Fruit fly (Drosophila melanogaster) whole organism, embryonic: ENCODE measurements around the gene east.
A peak's percentile ranks its signal among the peaks of the same experiment; 100 is the strongest.

Experiments used
- Atf-2 ChIP-seq: fragments of 200-800 bp; sonication (Bioruptor generic); optimal IDR thresholded peaks from 2 replicates; lab custom pipeline; 2016; ENCODE audit warnings: missing biosample characterization, missing genetic modification characterization
- BtbVII ChIP-seq: fragments of 200-800 bp; sonication (Bioruptor generic); optimal IDR thresholded peaks from 3 replicates; lab custom pipeline; 2017; ENCODE audit warnings: missing biosample characterization, mild to moderate bottlenecking, missing genetic modification characterization
- CG10209 ChIP-seq: fragments of 200-800 bp; sonication (Bioruptor generic); optimal IDR thresholded peaks from 3 replicates; lab custom pipeline; 2017; ENCODE audit warnings: missing biosample characterization, mild to moderate bottlenecking, missing genetic modification characterization, missing genetic modification reagents
- CG10654 ChIP-seq: fragments of 200-800 bp; sonication (Bioruptor generic); optimal IDR thresholded peaks from 2 replicates; lab custom pipeline; 2016; ENCODE audit warnings: missing biosample characterization, missing genetic modification characterization
- CG12071 ChIP-seq: fragments of 200-800 bp; sonication (Bioruptor generic); optimal IDR thresholded peaks from 3 replicates; lab custom pipeline; 2018; ENCODE audit warnings: missing biosample characterization, mild to moderate bottlenecking, missing genetic modification characterization
- CG13894 ChIP-seq: fragments of 200-800 bp; sonication (Bioruptor generic); optimal IDR thresholded peaks from 3 replicates; lab custom pipeline; 2018; ENCODE audit warnings: missing biosample characterization, mild to moderate bottlenecking, missing genetic modification characterization, moderate library complexity
- CG14860 ChIP-seq: fragments of 200-800 bp; sonication (Bioruptor generic); IDR thresholded peaks from 3 replicates; pipeline ENCODE4 v1.3.6; 2022; ENCODE audit warnings: missing biosample characterization, missing genetic modification characterization; ENCODE audit not compliant: partially characterized antibody
- CG17328 ChIP-seq: fragments of 200-800 bp; sonication (Bioruptor generic); IDR thresholded peaks from 2 replicates; pipeline ENCODE4 v1.3.6; 2022; ENCODE audit warnings: missing biosample characterization, missing genetic modification characterization
- CG1792 ChIP-seq: fragments of 200-800 bp; sonication (Bioruptor generic); optimal IDR thresholded peaks from 2 replicates; lab custom pipeline; 2016; ENCODE audit warnings: missing biosample characterization, missing genetic modification characterization
- CG18599 ChIP-seq: fragments of 200-800 bp; sonication (Bioruptor generic); optimal IDR thresholded peaks from 3 replicates; lab custom pipeline; 2017; ENCODE audit warnings: missing biosample characterization, missing genetic modification characterization, mild to moderate bottlenecking, moderate library complexity, missing genetic modification reagents
- CG31224 ChIP-seq: fragments of 200-800 bp; sonication (Bioruptor generic); IDR thresholded peaks from 2 replicates; pipeline ENCODE4 v1.3.6; 2022; ENCODE audit warnings: missing biosample characterization, missing genetic modification characterization
- CG32772 ChIP-seq: fragments of 200-800 bp; sonication (Bioruptor generic); IDR thresholded peaks from 2 replicates; pipeline ENCODE4 v1.3.6; 2022; ENCODE audit warnings: missing biosample characterization, missing genetic modification characterization
- CG3281 ChIP-seq: fragments of 200-800 bp; sonication (Bioruptor generic); optimal IDR thresholded peaks from 3 replicates; lab custom pipeline; 2017; ENCODE audit warnings: missing biosample characterization, mild to moderate bottlenecking, missing genetic modification characterization
- CG34422 ChIP-seq: fragments of 200-800 bp; sonication (Bioruptor generic); IDR thresholded peaks from 3 replicates; pipeline ENCODE4 v1.3.6; 2022; ENCODE audit warnings: missing biosample characterization, missing genetic modification characterization
- CG6683 ChIP-seq: fragments of 200-800 bp; sonication (Bioruptor generic); optimal IDR thresholded peaks from 2 replicates; lab custom pipeline; 2017; ENCODE audit warnings: missing biosample characterization, mild to moderate bottlenecking, missing genetic modification characterization, missing genetic modification reagents
- CG6854 ChIP-seq: fragments of 200-800 bp; sonication (Bioruptor generic); optimal IDR thresholded peaks from 3 replicates; lab custom pipeline; 2017; ENCODE audit warnings: missing biosample characterization, mild to moderate bottlenecking, missing genetic modification characterization
- CG7556 ChIP-seq: fragments of 200-800 bp; sonication (Bioruptor generic); optimal IDR thresholded peaks from 2 replicates; lab custom pipeline; 2017; ENCODE audit warnings: missing biosample characterization, mild to moderate bottlenecking, missing genetic modification characterization
- CG7839 ChIP-seq: fragments of 200-800 bp; sonication (Bioruptor generic); optimal IDR thresholded peaks from 3 replicates; lab custom pipeline; 2018; ENCODE audit warnings: missing biosample characterization, mild to moderate bottlenecking, missing genetic modification characterization, moderate library complexity
- CG8089 ChIP-seq: fragments of 200-800 bp; sonication (Bioruptor generic); optimal IDR thresholded peaks from 3 replicates; lab custom pipeline; 2016; ENCODE audit warnings: missing biosample characterization, missing genetic modification characterization
- CTCF ChIP-seq: fragments of 200-800 bp; sonication (Bioruptor generic); optimal IDR thresholded peaks from 2 replicates; lab custom pipeline; 2017; ENCODE audit warnings: missing biosample characterization, mild to moderate bottlenecking, missing genetic modification characterization, moderate library complexity
- D ChIP-seq, 2 experiments: fragments of 200-800 bp in 1 of 2; fragments of >200 bp in 1 of 2; sonication (Bioruptor generic) in 1 of 2; optimal IDR thresholded peaks; 2 replicates in 1 of 2; 3 replicates in 1 of 2; lab custom pipeline; 2017; ENCODE audit warnings: mild to moderate bottlenecking in 1 of 2, missing biosample characterization in 1 of 2, missing genetic modification characterization in 1 of 2, missing genetic modification reagents in 1 of 2
- Dp ChIP-seq: fragments of 200-800 bp; sonication (Bioruptor generic); optimal IDR thresholded peaks from 2 replicates; lab custom pipeline; 2018; ENCODE audit warnings: missing biosample characterization, mild to moderate bottlenecking, missing genetic modification characterization, moderate library complexity
- Ets65A ChIP-seq: fragments of 200-800 bp; sonication (Bioruptor generic); peaks from one replicate; lab custom pipeline; 2016; ENCODE audit warnings: missing biosample characterization, missing genetic modification characterization
- H2.0 ChIP-seq: fragments of 200-800 bp; sonication (Bioruptor generic); IDR thresholded peaks from 2 replicates; pipeline ENCODE4 v1.3.6; 2022; ENCODE audit warnings: missing biosample characterization, missing genetic modification characterization
- Hand ChIP-seq: fragments of 200-800 bp; sonication (Bioruptor generic); optimal IDR thresholded peaks from 2 replicates; lab custom pipeline; 2017; ENCODE audit warnings: mild to moderate bottlenecking, missing biosample characterization, missing genetic modification reagents, missing genetic modification characterization
- Hey ChIP-seq: fragments of 200-800 bp; sonication (Bioruptor generic); optimal IDR thresholded peaks from 3 replicates; lab custom pipeline; 2018; ENCODE audit warnings: missing biosample characterization, mild to moderate bottlenecking, missing genetic modification characterization
- HmgZ ChIP-seq: fragments of 200-800 bp; sonication (Bioruptor generic); optimal IDR thresholded peaks from 2 replicates; lab custom pipeline; 2018; ENCODE audit warnings: missing biosample characterization, mild to moderate bottlenecking, missing genetic modification characterization
- Kr ChIP-seq: fragments of 200-800 bp; sonication (Bioruptor generic); optimal IDR thresholded peaks from 2 replicates; lab custom pipeline; 2017; ENCODE audit warnings: missing biosample characterization, mild to moderate bottlenecking, missing genetic modification characterization
- Myb ChIP-seq: fragments of 200-800 bp; sonication (Bioruptor generic); optimal IDR thresholded peaks from 2 replicates; lab custom pipeline; 2016; ENCODE audit warnings: missing biosample characterization, missing genetic modification characterization
- NFAT ChIP-seq: fragments of 200-800 bp; sonication (Bioruptor generic); IDR thresholded peaks from 2 replicates; pipeline ENCODE4 v1.3.6; 2022; ENCODE audit warnings: missing biosample characterization, missing genetic modification characterization
- Ravus ChIP-seq: fragments of 200-800 bp; sonication (Bioruptor generic); IDR thresholded peaks from 2 replicates; pipeline ENCODE4 v1.3.6; 2022; ENCODE audit warnings: missing biosample characterization, missing genetic modification characterization
- Sox100B ChIP-seq: fragments of 200-800 bp; sonication (Bioruptor generic); optimal IDR thresholded peaks from 3 replicates; lab custom pipeline; 2018; ENCODE audit warnings: missing biosample characterization, mild to moderate bottlenecking, missing genetic modification characterization
- amos ChIP-seq: fragments of 200-800 bp; sonication (Bioruptor generic); IDR thresholded peaks from 2 replicates; pipeline ENCODE4 v1.3.6; 2022; ENCODE audit warnings: missing biosample characterization, missing genetic modification characterization; ENCODE audit not compliant: partially characterized antibody
- aop ChIP-seq: fragments of 200-800 bp; sonication (Bioruptor generic); IDR thresholded peaks from 2 replicates; pipeline ENCODE4 v1.3.6; 2022; ENCODE audit warnings: missing biosample characterization, missing genetic modification characterization
- br ChIP-seq: fragments of >200 bp; optimal IDR thresholded peaks from 2 replicates; lab custom pipeline; 2017
- bsh ChIP-seq, 2 experiments: fragments of 200-800 bp; sonication (Bioruptor generic); optimal IDR thresholded peaks; 2 replicates each; lab custom pipeline; 2017 to 2018; ENCODE audit warnings: mild to moderate bottlenecking in 2 of 2, missing biosample characterization in 2 of 2, missing genetic modification characterization in 2 of 2, moderate library complexity in 1 of 2
- cas ChIP-seq: fragments of 200-800 bp; sonication (Bioruptor generic); IDR thresholded peaks from 2 replicates; pipeline ENCODE4 v1.3.6; 2022; ENCODE audit warnings: missing biosample characterization, missing genetic modification characterization
- chn ChIP-seq: fragments of 200-800 bp; sonication (Bioruptor generic); optimal IDR thresholded peaks from 2 replicates; lab custom pipeline; 2016; ENCODE audit warnings: missing biosample characterization, missing genetic modification characterization
- ci ChIP-seq: fragments of 200-800 bp; sonication (Bioruptor generic); IDR thresholded peaks from 3 replicates; pipeline ENCODE4 v1.3.6; 2022; ENCODE audit warnings: missing biosample characterization, missing genetic modification characterization
- fd64A ChIP-seq: fragments of 200-800 bp; sonication (Bioruptor generic); optimal IDR thresholded peaks from 3 replicates; lab custom pipeline; 2018; ENCODE audit warnings: missing biosample characterization, mild to moderate bottlenecking, missing genetic modification characterization
- fru ChIP-seq: fragments of >200 bp; optimal IDR thresholded peaks from 2 replicates; lab custom pipeline; 2017
- fu2 ChIP-seq: fragments of 200-800 bp; sonication (Bioruptor generic); optimal IDR thresholded peaks from 2 replicates; lab custom pipeline; 2016; ENCODE audit warnings: missing biosample characterization, missing genetic modification characterization
- gem ChIP-seq: fragments of 200-800 bp; sonication (Bioruptor generic); optimal IDR thresholded peaks from 2 replicates; lab custom pipeline; 2019; ENCODE audit warnings: missing biosample characterization, mild to moderate bottlenecking, missing genetic modification characterization, moderate library complexity
- hth ChIP-seq: fragments of >200 bp; optimal IDR thresholded peaks from 2 replicates; lab custom pipeline; 2017; ENCODE audit warnings: inconsistent platforms
- ind ChIP-seq: fragments of 200-800 bp; sonication (Bioruptor generic); optimal IDR thresholded peaks from 3 replicates; lab custom pipeline; 2016; ENCODE audit warnings: missing biosample characterization, missing genetic modification characterization
- jing ChIP-seq: fragments of 200-800 bp; sonication (Bioruptor generic); optimal IDR thresholded peaks from 2 replicates; lab custom pipeline; 2018; ENCODE audit warnings: missing biosample characterization, mild to moderate bottlenecking, missing genetic modification characterization
- mld ChIP-seq: fragments of 200-800 bp; sonication (Bioruptor generic); IDR thresholded peaks from 3 replicates; pipeline ENCODE4 v1.3.6; 2022; ENCODE audit warnings: missing biosample characterization, missing genetic modification characterization; ENCODE audit not compliant: partially characterized antibody
- nom ChIP-seq: fragments of 200-800 bp; sonication (Bioruptor generic); optimal IDR thresholded peaks from 2 replicates; lab custom pipeline; 2017; ENCODE audit warnings: missing biosample characterization, missing genetic modification characterization, mild to moderate bottlenecking, moderate library complexity, missing genetic modification reagents
- oc ChIP-seq: fragments of 200-800 bp; sonication (Bioruptor generic); optimal IDR thresholded peaks from 2 replicates; lab custom pipeline; 2018; ENCODE audit warnings: missing biosample characterization, mild to moderate bottlenecking, missing genetic modification characterization, moderate library complexity
- seq ChIP-seq: fragments of 200-800 bp; sonication (Bioruptor generic); IDR thresholded peaks from 2 replicates; pipeline ENCODE4 v1.3.6; 2022; ENCODE audit warnings: missing biosample characterization, missing genetic modification characterization
- sug ChIP-seq: fragments of 200-800 bp; optimal IDR thresholded peaks from 2 replicates; lab custom pipeline; 2019; ENCODE audit warnings: missing biosample characterization, mild to moderate bottlenecking, missing genetic modification characterization, moderate library complexity
- tap ChIP-seq: fragments of 200-800 bp; optimal IDR thresholded peaks from 3 replicates; lab custom pipeline; 2019; ENCODE audit warnings: missing biosample characterization, mild to moderate bottlenecking, missing genetic modification characterization, moderate library complexity

The east gene

DNA sequence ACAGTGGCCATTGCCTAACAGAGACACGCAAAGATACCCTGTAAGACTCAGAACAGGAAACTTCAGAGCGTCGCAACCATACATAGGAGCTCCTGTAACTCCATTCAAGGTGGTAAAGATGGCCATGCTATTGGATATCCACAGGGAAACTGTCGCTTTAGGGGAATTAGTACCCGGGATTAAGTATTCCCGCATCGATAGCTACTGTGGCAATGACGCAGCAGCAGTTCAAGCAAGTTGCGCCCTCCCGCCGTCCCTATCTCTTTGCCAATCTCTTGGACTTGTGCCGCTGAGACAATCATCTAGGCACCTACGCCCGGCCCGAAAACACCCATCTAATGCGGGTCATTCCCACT, 60.0 kb downstream of the east start (continued):
- TF ChIP-seq CG6683 (GFP tag; lab: Kevin White, UChicago): peak; percentile 46
- TF ChIP-seq bsh (GFP tag; optimal IDR thresholded peaks at IDR 0.05; lab: Kevin White, UChicago): peak; percentile 31 to 49
- TF ChIP-seq Ets65A (GFP tag; lab: Kevin White, UChicago): peak; percentile 92
- TF ChIP-seq Ravus (GFP tag; lab: Robert Waterston, UW): peak; percentile 20
- TF ChIP-seq HmgZ (tag; lab: Kevin White, UChicago): peak; percentile 53
- TF ChIP-seq tap: peak; percentile 57
- TF ChIP-seq CG7839: peak; percentile 71
- peak; percentile 66 for TF ChIP-seq seq (GFP tag; lab: Robert Waterston, UW)
- no peak for TF ChIP-seq amos (GFP tag; lab: Robert Waterston, UW)
- TF ChIP-seq fd64A (GFP tag; lab: Kevin White, UChicago): no peak
- TF ChIP-seq H2.0 (GFP tag; lab: Robert Waterston, UW): peak; percentile 66
- TF ChIP-seq CG3281 (GFP tag; lab: Kevin White, UChicago): peak; percentile 76
- peak; percentile 21 for TF ChIP-seq chn (GFP tag; lab: Kevin White, UChicago)
- no peak for TF ChIP-seq fru (lab: Kevin White, UChicago)
- TF ChIP-seq Myb: peak; percentile 44
- 0 out of 3 replicates have a peak, but pooled peaks have one; percentile 43 for TF ChIP-seq ci (GFP tag; lab: Robert Waterston, UW)
- no peak for TF ChIP-seq aop (GFP tag; lab: Robert Waterston, UW)
- peak; percentile 59 for TF ChIP-seq BtbVII (GFP tag; lab: Kevin White, UChicago)
- peak; percentile 80 for TF ChIP-seq CG18599 (GFP tag; lab: Kevin White, UChicago)
- no peak for TF ChIP-seq CTCF (GFP tag; lab: Kevin White, UChicago)
- TF ChIP-seq mld (GFP tag; lab: Robert Waterston, UW): no peak
- TF ChIP-seq CG1792: peak; percentile 25
- TF ChIP-seq CG10654 (GFP tag; lab: Kevin White, UChicago): peak; percentile 12
- 0 out of 2 replicates have a peak, but pooled peaks have one; percentile 53 for TF ChIP-seq cas (GFP tag; lab: Robert Waterston, UW)
- TF ChIP-seq Hey: peak; percentile 2
- no peak for TF ChIP-seq Sox100B (GFP tag; lab: Kevin White, UChicago)
- TF ChIP-seq Hand: peak; percentile 66
- TF ChIP-seq ind (GFP tag; lab: Kevin White, UChicago): peak; percentile 77
- TF ChIP-seq Kr (GFP tag; lab: Kevin White, UChicago): no peak
- TF ChIP-seq Atf-2 (GFP tag; lab: Kevin White, UChicago): peak; percentile 26
- TF ChIP-seq hth (lab: Kevin White, UChicago): no peak
- TF ChIP-seq CG7556: peak; percentile 47
- TF ChIP-seq CG13894 (tag; lab: Kevin White, UChicago): peak; percentile 40
- no peak for TF ChIP-seq Dp (GFP tag; lab: Kevin White, UChicago)
- TF ChIP-seq CG32772 (GFP tag; lab: Robert Waterston, UW): peak; percentile 61
- peak; percentile 66 for TF ChIP-seq sug (tag; lab: Kevin White, UChicago)
- peak; percentile 25 for TF ChIP-seq CG8089
- TF ChIP-seq fu2: peak; percentile 21
- no peak for TF ChIP-seq oc (tag; lab: Kevin White, UChicago)
- no peak for TF ChIP-seq CG14860 (GFP tag; lab: Robert Waterston, UW)
- TF ChIP-seq jing (GFP tag; lab: Kevin White, UChicago): no peak
- peak; percentile 56 for TF ChIP-seq CG6854 (GFP tag; lab: Kevin White, UChicago)
- peak; percentile 11 for TF ChIP-seq nom (GFP tag; lab: Kevin White, UChicago)
- no peak for TF ChIP-seq br
- TF ChIP-seq D (optimal IDR thresholded peaks at IDR 0.05; lab: Kevin White, UChicago): no peak
- TF ChIP-seq D (GFP tag; optimal IDR thresholded peaks at IDR 0.05; lab: Kevin White, UChicago): peak; percentile 36
- TF ChIP-seq CG17328 (GFP tag; lab: Robert Waterston, UW): peak; percentile 55; the same call in 1 of the 2 replicates
- peak; percentile 57 for TF ChIP-seq CG12071 (GFP tag; lab: Kevin White, UChicago)
- peak; percentile 43 for TF ChIP-seq CG10209 (GFP tag; lab: Kevin White, UChicago)
- TF ChIP-seq NFAT: peak; percentile 68
- TF ChIP-seq CG31224 (GFP tag; lab: Robert Waterston, UW): 0 out of 2 replicates have a peak, but pooled peaks have one; percentile 21
- TF ChIP-seq CG34422 (GFP tag; lab: Robert Waterston, UW): peak; percentile 66; the same call in 2 of the 3 replicates
- peak; percentile 69 for TF ChIP-seq gem (tag; lab: Kevin White, UChicago)
